Fruit fly (Drosophila melanogaster) whole organism, embryonic: ENCODE measurements around the gene CG12096.

Experiments
- Adf1 ChIP-seq: fragments of 200-800 bp; sonication (Bioruptor generic); IDR thresholded peaks from 2 replicates; pipeline ENCODE4 v1.3.6; 2022; ENCODE audit warnings: missing biosample characterization, missing genetic modification characterization
- Atf-2 ChIP-seq: fragments of 200-800 bp; sonication (Bioruptor generic); optimal IDR thresholded peaks from 2 replicates; lab custom pipeline; 2016; ENCODE audit warnings: missing biosample characterization, missing genetic modification characterization
- CG10147 ChIP-seq: fragments of 200-800 bp; sonication (Bioruptor generic); optimal IDR thresholded peaks from 2 replicates; lab custom pipeline; 2019; ENCODE audit warnings: missing biosample characterization, mild to moderate bottlenecking, missing genetic modification characterization, moderate library complexity
- CG11093 ChIP-seq: fragments of 200-800 bp; sonication (Bioruptor generic); IDR thresholded peaks from 3 replicates; pipeline ENCODE4 v1.3.6; 2022; ENCODE audit warnings: missing biosample characterization, missing genetic modification characterization
- CG12071 ChIP-seq: fragments of 200-800 bp; sonication (Bioruptor generic); optimal IDR thresholded peaks from 3 replicates; lab custom pipeline; 2018; ENCODE audit warnings: missing biosample characterization, mild to moderate bottlenecking, missing genetic modification characterization
- CG1233 ChIP-seq: fragments of 200-800 bp; sonication (Bioruptor generic); optimal IDR thresholded peaks from 4 replicates; lab custom pipeline; 2018; ENCODE audit warnings: missing biosample characterization, mild to moderate bottlenecking, missing genetic modification characterization
- CG12391 ChIP-seq: fragments of 200-800 bp; sonication (Bioruptor generic); optimal IDR thresholded peaks from 3 replicates; lab custom pipeline; 2018; ENCODE audit warnings: missing biosample characterization, mild to moderate bottlenecking, missing genetic modification characterization, moderate library complexity
- CG12942 ChIP-seq: fragments of 200-800 bp; sonication (Bioruptor generic); optimal IDR thresholded peaks from 3 replicates; lab custom pipeline; 2016; ENCODE audit warnings: missing biosample characterization, missing genetic modification characterization
- CG13123 ChIP-seq: fragments of 200-800 bp; sonication (Bioruptor generic); optimal IDR thresholded peaks from 2 replicates; lab custom pipeline; 2016; ENCODE audit warnings: missing biosample characterization, missing genetic modification characterization
- CG13296 ChIP-seq: fragments of 200-800 bp; sonication (Bioruptor generic); optimal IDR thresholded peaks from 3 replicates; lab custom pipeline; 2018; ENCODE audit warnings: missing biosample characterization, mild to moderate bottlenecking, missing genetic modification characterization
- CG14014 ChIP-seq: fragments of 200-800 bp; sonication (Bioruptor generic); IDR thresholded peaks from 2 replicates; pipeline ENCODE4 v1.3.6; 2022; ENCODE audit warnings: missing biosample characterization, missing genetic modification characterization
- CG14710 ChIP-seq: fragments of 200-800 bp; sonication (Bioruptor generic); optimal IDR thresholded peaks from 3 replicates; lab custom pipeline; 2019; ENCODE audit warnings: missing biosample characterization, mild to moderate bottlenecking, missing genetic modification characterization, moderate library complexity
- CG16815 ChIP-seq: fragments of 200-800 bp; sonication (Bioruptor generic); optimal IDR thresholded peaks from 3 replicates; lab custom pipeline; 2017; ENCODE audit warnings: missing biosample characterization, mild to moderate bottlenecking, missing genetic modification characterization
- CG16863 ChIP-seq: fragments of 200-800 bp; sonication (Bioruptor generic); optimal IDR thresholded peaks from 3 replicates; lab custom pipeline; 2016; ENCODE audit warnings: missing biosample characterization, missing genetic modification characterization
- CG1792 ChIP-seq: fragments of 200-800 bp; sonication (Bioruptor generic); optimal IDR thresholded peaks from 2 replicates; lab custom pipeline; 2016; ENCODE audit warnings: missing biosample characterization, missing genetic modification characterization
- CG18599 ChIP-seq: fragments of 200-800 bp; sonication (Bioruptor generic); optimal IDR thresholded peaks from 3 replicates; lab custom pipeline; 2017; ENCODE audit warnings: missing biosample characterization, missing genetic modification characterization, mild to moderate bottlenecking, moderate library complexity, missing genetic modification reagents
- CG6689 ChIP-seq: fragments of 200-800 bp; sonication (Bioruptor generic); IDR thresholded peaks from 2 replicates; pipeline ENCODE4 v1.3.6; 2022; ENCODE audit warnings: missing biosample characterization, missing genetic modification characterization
- CG7963 ChIP-seq: fragments of 200-800 bp; sonication (Bioruptor generic); IDR thresholded peaks from 3 replicates; pipeline ENCODE4 v1.3.6; 2022; ENCODE audit warnings: missing biosample characterization, missing genetic modification characterization; ENCODE audit not compliant: partially characterized antibody
- CG8359 ChIP-seq: fragments of 200-800 bp; sonication (Bioruptor generic); optimal IDR thresholded peaks from 2 replicates; lab custom pipeline; 2017; ENCODE audit warnings: missing biosample characterization, mild to moderate bottlenecking, missing genetic modification characterization, borderline replicate concordance
- Dad ChIP-seq: fragments of 200-800 bp; sonication (Bioruptor generic); optimal IDR thresholded peaks from 3 replicates; lab custom pipeline; 2016; ENCODE audit warnings: missing biosample characterization, missing genetic modification characterization
- Dp ChIP-seq: fragments of 200-800 bp; sonication (Bioruptor generic); optimal IDR thresholded peaks from 2 replicates; lab custom pipeline; 2018; ENCODE audit warnings: missing biosample characterization, mild to moderate bottlenecking, missing genetic modification characterization, moderate library complexity
- Drgx ChIP-seq: fragments of 200-800 bp; sonication (Bioruptor generic); IDR thresholded peaks from 2 replicates; pipeline ENCODE4 v1.3.6; 2022; ENCODE audit warnings: missing biosample characterization, missing genetic modification characterization
- HmgD ChIP-seq: fragments of 200-800 bp; sonication (Bioruptor generic); optimal IDR thresholded peaks from 3 replicates; lab custom pipeline; 2016; ENCODE audit warnings: missing biosample characterization, missing genetic modification characterization
- Hr3 ChIP-seq: fragments of 200-800 bp; sonication (Bioruptor generic); optimal IDR thresholded peaks from 3 replicates; lab custom pipeline; 2016; ENCODE audit warnings: missing biosample characterization, missing genetic modification characterization
- Lhr ChIP-seq: fragments of 200-800 bp; sonication (Bioruptor generic); optimal IDR thresholded peaks from 3 replicates; lab custom pipeline; 2017; ENCODE audit warnings: mild to moderate bottlenecking, missing biosample characterization, missing genetic modification reagents, missing genetic modification characterization
- Med ChIP-seq: fragments of 200-800 bp; sonication (Bioruptor generic); peaks from one replicate; lab custom pipeline; 2016; ENCODE audit warnings: missing biosample characterization, missing genetic modification characterization, mild to moderate bottlenecking, inconsistent platforms, moderate library complexity
- NK7.1 ChIP-seq: fragments of 200-800 bp; sonication (Bioruptor generic); optimal IDR thresholded peaks from 3 replicates; lab custom pipeline; 2016; ENCODE audit warnings: missing biosample characterization, missing genetic modification characterization
- Poxn ChIP-seq: fragments of 200-800 bp; sonication (Bioruptor generic); IDR thresholded peaks from 2 replicates; pipeline ENCODE4 v1.3.6; 2022; ENCODE audit warnings: missing biosample characterization, missing genetic modification characterization
- Ravus ChIP-seq: fragments of 200-800 bp; sonication (Bioruptor generic); IDR thresholded peaks from 2 replicates; pipeline ENCODE4 v1.3.6; 2022; ENCODE audit warnings: missing biosample characterization, missing genetic modification characterization
- Rfx ChIP-seq: fragments of 200-800 bp; sonication (Bioruptor generic); IDR thresholded peaks from 2 replicates; pipeline ENCODE4 v1.3.6; 2022; ENCODE audit warnings: missing biosample characterization, missing genetic modification characterization
- Sry-β ChIP-seq: fragments of 200-800 bp; sonication (Bioruptor generic); optimal IDR thresholded peaks from 2 replicates; lab custom pipeline; 2018; ENCODE audit warnings: missing biosample characterization, mild to moderate bottlenecking, missing genetic modification characterization, moderate library complexity
- Usf ChIP-seq: fragments of 200-800 bp; sonication (Bioruptor generic); optimal IDR thresholded peaks from 2 replicates; lab custom pipeline; 2017; ENCODE audit warnings: missing genotype, missing biosample characterization, missing genetic modification characterization
- Vsx1 ChIP-seq: fragments of 200-800 bp; sonication (Bioruptor generic); optimal IDR thresholded peaks from 2 replicates; lab custom pipeline; 2017; ENCODE audit warnings: missing biosample characterization, mild to moderate bottlenecking, missing genetic modification characterization, missing genetic modification reagents
- bowl ChIP-seq: fragments of 200-800 bp; sonication (Bioruptor generic); IDR thresholded peaks from 2 replicates; pipeline ENCODE4 v1.3.6; 2022; ENCODE audit warnings: missing biosample characterization, missing genetic modification characterization
- dysf ChIP-seq: fragments of 200-800 bp; sonication (Bioruptor generic); IDR thresholded peaks from 3 replicates; pipeline ENCODE4 v1.3.6; 2022; ENCODE audit warnings: missing biosample characterization, missing genetic modification characterization
- esg ChIP-seq: fragments of 200-800 bp; sonication (Bioruptor generic); conservative IDR thresholded peaks from 2 replicates; pipeline ENCODE4 v1.3.6; 2022; ENCODE audit warnings: missing biosample characterization, missing genetic modification characterization
- eve ChIP-seq, 2 experiments: fragments of >200 bp; optimal IDR thresholded peaks; 2 replicates each; lab custom pipeline; 2017; ENCODE audit warnings: missing biosample characterization in 2 of 2, missing genetic modification characterization in 2 of 2
- fd96Cb ChIP-seq: fragments of 200-800 bp; sonication (Bioruptor generic); optimal IDR thresholded peaks from 2 replicates; lab custom pipeline; 2018; ENCODE audit warnings: missing biosample characterization, mild to moderate bottlenecking, missing genetic modification characterization, moderate library complexity
- gro ChIP-seq: fragments of 200-800 bp; sonication (Bioruptor generic); optimal IDR thresholded peaks from 2 replicates; lab custom pipeline; 2016; ENCODE audit warnings: missing biosample characterization, missing genetic modification characterization
- her ChIP-seq: fragments of 200-800 bp; sonication (Bioruptor generic); optimal IDR thresholded peaks from 2 replicates; lab custom pipeline; 2016; ENCODE audit warnings: missing biosample characterization, missing genetic modification characterization
- kah ChIP-seq: fragments of 200-800 bp; sonication (Bioruptor generic); optimal IDR thresholded peaks from 2 replicates; lab custom pipeline; 2018; ENCODE audit warnings: missing biosample characterization, mild to moderate bottlenecking, missing genetic modification characterization
- kay ChIP-seq: fragments of 200-800 bp; sonication (Bioruptor generic); optimal IDR thresholded peaks from 2 replicates; lab custom pipeline; 2016; ENCODE audit warnings: missing biosample characterization, missing genetic modification characterization
- rib ChIP-seq: fragments of 200-800 bp; sonication (Bioruptor generic); IDR thresholded peaks from 2 replicates; pipeline ENCODE4 v1.3.6; 2022; ENCODE audit warnings: missing biosample characterization, missing genetic modification characterization
- sc ChIP-seq, 3 experiments: fragments of >200 bp in 2 of 3; fragments of 200-800 bp in 1 of 3; sonication (Bioruptor generic) in 1 of 3; optimal IDR thresholded peaks; 2 replicates in 2 of 3; 3 replicates in 1 of 3; lab custom pipeline; 2017; ENCODE audit warnings: mild to moderate bottlenecking in 1 of 3, missing biosample characterization in 1 of 3, missing genetic modification characterization in 1 of 3, missing genetic modification reagents in 1 of 3
- sim ChIP-seq: fragments of 200-800 bp; sonication (Bioruptor generic); IDR thresholded peaks from 2 replicates; pipeline ENCODE4 v1.3.6; 2022; ENCODE audit warnings: missing biosample characterization, missing genetic modification characterization
- ssp ChIP-seq: fragments of 200-800 bp; sonication (Bioruptor generic); IDR thresholded peaks from 2 replicates; pipeline ENCODE4 v1.3.6; 2022; ENCODE audit warnings: missing biosample characterization, missing genetic modification characterization
- tgo ChIP-seq: fragments of 200-800 bp; sonication (Bioruptor generic); IDR thresholded peaks from 3 replicates; pipeline ENCODE4 v1.3.6; 2022; ENCODE audit warnings: missing biosample characterization, missing genetic modification characterization
- tna ChIP-seq: fragments of 200-800 bp; sonication (Bioruptor generic); IDR thresholded peaks from 2 replicates; pipeline ENCODE4 v1.3.6; 2022; ENCODE audit warnings: missing biosample characterization, missing genetic modification characterization; ENCODE audit not compliant: partially characterized antibody
- wdn ChIP-seq: fragments of 200-800 bp; sonication (Bioruptor generic); IDR thresholded peaks from 2 replicates; pipeline ENCODE4 v1.3.6; 2022; ENCODE audit warnings: missing biosample characterization, missing genetic modification characterization

CG12096 gene

DNA sequence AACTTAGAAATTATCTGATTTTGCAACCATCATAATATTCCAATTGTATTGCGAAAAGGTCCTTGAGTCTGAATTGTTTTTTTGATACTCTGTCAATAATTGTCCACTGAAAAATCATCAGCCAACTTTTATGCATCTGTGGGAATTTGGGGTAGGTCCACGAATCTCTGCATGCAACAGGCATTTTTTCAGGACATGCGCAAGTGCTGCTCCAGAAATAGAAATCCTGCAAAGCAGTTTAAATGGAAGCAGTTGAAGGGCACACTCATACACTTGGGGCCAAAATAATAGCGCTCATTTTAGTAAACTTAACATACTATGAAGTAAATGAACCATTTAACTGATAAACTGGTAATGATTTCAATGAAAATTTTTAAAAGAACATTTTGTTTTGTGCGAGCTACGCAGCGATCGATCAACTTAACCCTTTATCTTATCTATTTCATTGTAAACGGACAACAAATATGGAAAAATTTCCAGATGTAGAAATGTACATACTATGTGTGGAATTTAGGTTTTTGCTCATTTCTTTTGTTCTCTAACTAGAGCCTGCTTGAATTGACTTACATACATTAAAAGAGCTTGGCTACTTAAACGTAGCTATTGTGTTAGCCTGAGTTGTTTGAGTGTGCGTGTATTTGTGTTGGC, 29.1 kb upstream of the CG12096 start (continued):
- TF ChIP-seq CG16863 (GFP tag; lab: Kevin White, UChicago) (peak; percentile 25), ssp (GFP tag; lab: Robert Waterston, UW) (no peak), her (GFP tag; lab: Kevin White, UChicago) (peak; percentile 54), Med (peak; percentile 88), Poxn (no peak), fd96Cb (peak; percentile 64), sc (optimal IDR thresholded peaks at IDR 0.05; lab: Kevin White, UChicago) (no peak), sc (GFP tag; optimal IDR thresholded peaks at IDR 0.05; lab: Kevin White, UChicago) (peak; percentile 54), Rfx (peak; percentile 58), Adf1 (GFP tag; lab: Robert Waterston, UW) (no peak), kah (GFP tag; lab: Kevin White, UChicago) (peak; percentile 55), rib (GFP tag; lab: Robert Waterston, UW) (no peak), esg (GFP tag; lab: Robert Waterston, UW) (peak; percentile 48), sim (GFP tag; lab: Robert Waterston, UW) (peak; percentile 34; the same call in 1 of the 2 replicates), Vsx1 (GFP tag; lab: Kevin White, UChicago) (peak; percentile 33), CG1792 (GFP tag; lab: Kevin White, UChicago) (peak; percentile 22), Sry-β (GFP tag; lab: Kevin White, UChicago) (no peak), CG14014 (GFP tag; lab: Robert Waterston, UW) (0 out of 2 replicates have a peak, but pooled peaks have one; percentile 39), Drgx (GFP tag; lab: Robert Waterston, UW) (peak; percentile 59; the same call in 1 of the 2 replicates), CG12071 (peak; percentile 50), CG10147 (GFP tag; lab: Kevin White, UChicago) (peak; percentile 80), bowl (GFP tag; lab: Robert Waterston, UW) (no peak), CG13123 (peak; percentile 15), CG14710 (tag; lab: Kevin White, UChicago) (peak; percentile 76), CG6689 (GFP tag; lab: Robert Waterston, UW) (peak; percentile 62), eve (GFP tag; optimal IDR thresholded peaks at IDR 0.05; lab: Kevin White, UChicago) (peak in 1 of 2 experiments; percentile 92), HmgD (GFP tag; lab: Kevin White, UChicago) (peak; percentile 36), CG12942 (GFP tag; lab: Kevin White, UChicago) (peak; percentile 49), kay (no peak), CG7963 (GFP tag; lab: Robert Waterston, UW) (no peak), Lhr (GFP tag; lab: Kevin White, UChicago) (peak; percentile 48), CG11093 (GFP tag; lab: Robert Waterston, UW) (0 out of 3 replicates have a peak, but pooled peaks have one; percentile 41), tna (GFP tag; lab: Robert Waterston, UW) (no peak), wdn (no peak), Dp (GFP tag; lab: Kevin White, UChicago) (no peak), CG16815 (GFP tag; lab: Kevin White, UChicago) (peak; percentile 61), Hr3 (GFP tag; lab: Kevin White, UChicago) (peak; percentile 36), CG13296 (GFP tag; lab: Kevin White, UChicago) (peak; percentile 76), dysf (GFP tag; lab: Robert Waterston, UW) (peak; percentile 56; the same call in 2 of the 3 replicates), CG12391 (tag; lab: Kevin White, UChicago) (peak; percentile 74), Ravus (GFP tag; lab: Robert Waterston, UW) (no peak), NK7.1 (GFP tag; lab: Kevin White, UChicago) (peak; percentile 60), CG18599 (GFP tag; lab: Kevin White, UChicago) (peak; percentile 77), Dad (GFP tag; lab: Kevin White, UChicago) (peak; percentile 48), Usf (peak; percentile 52), Atf-2 (GFP tag; lab: Kevin White, UChicago) (peak; percentile 77), tgo (GFP tag; lab: Robert Waterston, UW) (peak; percentile 39; the same call in 1 of the 3 replicates), CG1233 (GFP tag; lab: Kevin White, UChicago) (peak; percentile 77), CG8359 (GFP tag; lab: Kevin White, UChicago) (peak; percentile 36), gro (GFP tag; lab: Kevin White, UChicago) (peak; percentile 45)
